Worm (Caenorhabditis elegans) whole organism, L2 larva: ENCODE results near the gene F58A4.2.

Experiments used
- Y55F3AM.14 ChIP-seq: fragments of 200-800 bp; sonication (Bioruptor generic); optimal IDR thresholded peaks from 2 replicates; lab custom pipeline; 2018; ENCODE audit warnings: mild to moderate bottlenecking, missing genetic modification characterization, missing compliant biosample characterization
- egl-27 ChIP-seq: sonication (generic microtip); optimal IDR thresholded peaks from 3 replicates; lab custom pipeline; 2017; ENCODE audit warnings: missing biosample characterization, missing genetic modification reagents, missing genetic modification characterization
- lsy-2 ChIP-seq, 2 experiments: fragments of 150-350 bp in 1 of 2; sonication (generic microtip) in 1 of 2; optimal IDR thresholded peaks; 2 replicates each; lab custom pipeline; 2014 to 2017; ENCODE audit warnings: missing biosample characterization in 2 of 2, missing genetic modification characterization in 2 of 2
- mab-5 ChIP-seq: fragments of 150-350 bp; optimal IDR thresholded peaks from 2 replicates; lab custom pipeline; 2014; ENCODE audit warnings: missing biosample characterization, missing genetic modification characterization
- mdl-1 ChIP-seq, 2 experiments: fragments of 150-350 bp in 1 of 2; sonication (generic microtip) in 1 of 2; optimal IDR thresholded peaks; 2 replicates each; lab custom pipeline; 2017; ENCODE audit warnings: missing biosample characterization in 2 of 2, missing genetic modification characterization in 2 of 2
- nhr-11 ChIP-seq: fragments of 150-350 bp; optimal IDR thresholded peaks from 2 replicates; lab custom pipeline; 2014; ENCODE audit warnings: missing biosample characterization, missing genetic modification characterization
- nhr-12 ChIP-seq: fragments of 150-350 bp; optimal IDR thresholded peaks from 2 replicates; lab custom pipeline; 2014; ENCODE audit warnings: missing biosample characterization, missing genetic modification characterization
- skn-1 ChIP-seq: sonication (generic microtip); optimal IDR thresholded peaks from 2 replicates; lab custom pipeline; 2017; ENCODE audit warnings: missing biosample characterization, missing genetic modification characterization
- unc-62 ChIP-seq: fragments of 150-350 bp; optimal IDR thresholded peaks from 2 replicates; lab custom pipeline; 2014; ENCODE audit warnings: missing biosample characterization, missing genetic modification reagents, missing genetic modification characterization
- ztf-11 ChIP-seq: sonication (generic microtip); optimal IDR thresholded peaks from 2 replicates; lab custom pipeline; 2017; ENCODE audit warnings: missing biosample characterization, missing genetic modification characterization
- ztf-4 ChIP-seq: fragments of 150-350 bp; optimal IDR thresholded peaks from 2 replicates; lab custom pipeline; 2014; ENCODE audit warnings: missing biosample characterization, missing genetic modification characterization

ce11 chrIII:9561158-9561557 lies 39.4 kb downstream of the F58A4.2 start, which contains the start of gene C48B4.8:
- TF ChIP-seq nhr-11 (tag; lab: Kevin White, UChicago), result no peak
- TF ChIP-seq Y55F3AM.14 (GFP tag; lab: Kevin White, UChicago), result no peak
- TF ChIP-seq unc-62 (GFP tag; lab: Kevin White, UChicago), result no peak
- TF ChIP-seq nhr-12, result no peak
- TF ChIP-seq skn-1 (tag; lab: Kevin White, UChicago), result no peak
- TF ChIP-seq mab-5, result no peak
- TF ChIP-seq mdl-1 (tag; optimal IDR thresholded peaks at IDR 0.05; lab: Kevin White, UChicago), result no peak
- TF ChIP-seq egl-27 (tag; lab: Kevin White, UChicago), result no peak
- TF ChIP-seq ztf-11 (tag; lab: Kevin White, UChicago), result no peak
- no peak for TF ChIP-seq lsy-2 (tag; optimal IDR thresholded peaks at IDR 0.05; lab: Kevin White, UChicago)
- TF ChIP-seq ztf-4 (tag; lab: Kevin White, UChicago), result no peak
